Worm (Caenorhabditis elegans) whole organism, L4 larva: ENCODE measurements around the gene F10C1.3.

Experiments used
- lsy-2 ChIP-seq, 2 experiments: fragments of 150-350 bp in 1 of 2; sonication (generic microtip) in 1 of 2; optimal IDR thresholded peaks; 2 replicates each; lab custom pipeline; 2014 to 2017; ENCODE audit warnings: missing biosample characterization in 2 of 2, missing genetic modification characterization in 2 of 2
- sdz-12 ChIP-seq: fragments of 200-800 bp; sonication (Bioruptor generic); optimal IDR thresholded peaks from 2 replicates; lab custom pipeline; 2018; ENCODE audit warnings: mild to moderate bottlenecking, missing genetic modification characterization, missing compliant biosample characterization
- snpc-4 ChIP-seq: fragments of 150-350 bp; optimal IDR thresholded peaks from 2 replicates; lab custom pipeline; 2014; ENCODE audit warnings: missing biosample characterization, missing genetic modification characterization
- spr-1 ChIP-seq: sonication (generic microtip); optimal IDR thresholded peaks from 2 replicates; lab custom pipeline; 2016; ENCODE audit warnings: mild to moderate bottlenecking, missing genetic modification characterization, missing compliant biosample characterization
- unc-39 ChIP-seq: sonication (generic microtip); optimal IDR thresholded peaks from 2 replicates; lab custom pipeline; 2017; ENCODE audit warnings: missing biosample characterization, missing genetic modification characterization
- vab-7 ChIP-seq: fragments of 200-800 bp; sonication (Bioruptor generic); IDR thresholded peaks from 2 replicates; pipeline ENCODE4 v1.3.6; 2022; ENCODE audit warnings: missing genetic modification reagents, missing genetic modification characterization, missing compliant biosample characterization
- zag-1 ChIP-seq: fragments of 150-350 bp; optimal IDR thresholded peaks from 2 replicates; lab custom pipeline; 2014; ENCODE audit warnings: missing biosample characterization, missing genetic modification characterization

DNA sequence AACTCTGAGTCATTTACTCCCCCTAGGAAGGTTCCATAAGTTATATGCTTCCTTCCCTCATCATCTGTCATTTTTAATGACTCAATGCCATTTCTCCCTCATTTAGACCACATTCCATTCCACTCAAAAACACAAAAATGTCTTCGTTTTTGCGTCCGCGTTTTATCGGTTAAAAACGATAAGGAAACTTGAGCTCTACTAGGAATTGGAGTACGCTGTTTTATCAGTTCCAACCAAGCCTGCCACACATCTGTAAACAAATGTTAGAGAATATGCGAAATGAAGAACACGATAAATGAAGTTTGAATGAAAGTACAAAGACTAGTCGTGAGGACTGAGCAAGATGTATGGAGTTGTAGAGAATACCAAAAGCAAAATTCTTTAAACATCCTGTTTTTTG lies 9.2 kb downstream of the F10C1.3 start:
- no peak for TF ChIP-seq snpc-4 (tag; lab: Kevin White, UChicago)
- TF ChIP-seq zag-1 (tag; lab: Kevin White, UChicago) = no peak
- no peak for TF ChIP-seq vab-7
- no peak for TF ChIP-seq sdz-12 (GFP tag; lab: Kevin White, UChicago)
- no peak for TF ChIP-seq unc-39 (tag; lab: Kevin White, UChicago)
- no peak for TF ChIP-seq lsy-2 (tag; optimal IDR thresholded peaks at IDR 0.05; lab: Kevin White, UChicago)
- no peak for TF ChIP-seq spr-1
